Worm (Caenorhabditis elegans) whole organism, L4 larva: ENCODE results near the gene nsy-7.

ENCODE experiments used
- aha-1 ChIP-seq: fragments of 150-350 bp; peaks from one replicate; lab custom pipeline; 2014; ENCODE audit warnings: missing biosample characterization, missing genetic modification characterization
- dpl-1 ChIP-seq: fragments of 150-350 bp; optimal IDR thresholded peaks from 2 replicates; lab custom pipeline; 2014; ENCODE audit warnings: missing biosample characterization, missing genetic modification reagents, missing genetic modification characterization
- egl-43 ChIP-seq: fragments of 200-800 bp; sonication (Bioruptor generic); IDR thresholded peaks from 2 replicates; pipeline ENCODE4 v1.3.6; 2022; ENCODE audit warnings: missing genetic modification reagents, missing genetic modification characterization, missing compliant biosample characterization

ce11 chrIV:8114535-8114934, 28.1 kb upstream of the nsy-7 start:
- no peak for TF ChIP-seq egl-43 (GFP tag; lab: Robert Waterston, UW)
- TF ChIP-seq aha-1 = no peak
- no peak for TF ChIP-seq dpl-1 (GFP tag; lab: Kevin White, UChicago)
